Worm (Caenorhabditis elegans) whole organism, early embryonic: ENCODE data around the gene perm-1.

Source experiments
- B0310.2 ChIP-seq: sonication (generic microtip); optimal IDR thresholded peaks from 2 replicates; lab custom pipeline; 2016; ENCODE audit warnings: mild to moderate bottlenecking, missing genetic modification characterization, missing compliant biosample characterization
- F13C5.2 ChIP-seq: sonication (generic microtip); optimal IDR thresholded peaks from 2 replicates; lab custom pipeline; 2017; ENCODE audit warnings: mild to moderate bottlenecking, missing genetic modification characterization, inconsistent platforms, missing compliant biosample characterization
- aly-1 ChIP-seq: sonication (generic microtip); optimal IDR thresholded peaks from 2 replicates; lab custom pipeline; 2016; ENCODE audit warnings: missing genetic modification characterization, missing compliant biosample characterization
- ama-1 ChIP-seq: fragments of 150-350 bp; optimal IDR thresholded peaks from 2 replicates; lab custom pipeline; 2014
- ceh-13 ChIP-seq: fragments of 200-800 bp; sonication (Bioruptor generic); optimal IDR thresholded peaks from 2 replicates; lab custom pipeline; 2018; ENCODE audit warnings: mild to moderate bottlenecking, missing genetic modification characterization, missing compliant biosample characterization
- ceh-36 ChIP-seq: sonication (generic microtip); optimal IDR thresholded peaks from 2 replicates; lab custom pipeline; 2016; ENCODE audit warnings: missing genetic modification characterization, inconsistent platforms, missing compliant biosample characterization
- ets-7 ChIP-seq: sonication (generic microtip); optimal IDR thresholded peaks from 2 replicates; lab custom pipeline; 2016; ENCODE audit warnings: missing genotype, missing genetic modification characterization, missing compliant biosample characterization
- flt-1 ChIP-seq: fragments of 200-800 bp; sonication (Bioruptor generic); IDR thresholded peaks from 2 replicates; pipeline ENCODE4 v1.3.6; 2022; ENCODE audit warnings: missing genetic modification characterization, missing compliant biosample characterization
- hmbx-1 ChIP-seq: sonication (generic microtip); optimal IDR thresholded peaks from 2 replicates; lab custom pipeline; 2016; ENCODE audit warnings: mild to moderate bottlenecking, missing genetic modification characterization, missing compliant biosample characterization
- hmg-4 ChIP-seq: fragments of 200-800 bp; sonication (Bioruptor generic); optimal IDR thresholded peaks from 2 replicates; lab custom pipeline; 2018; ENCODE audit warnings: mild to moderate bottlenecking, missing genetic modification characterization, missing compliant biosample characterization
- hnd-1 ChIP-seq: sonication (generic microtip); optimal IDR thresholded peaks from 2 replicates; lab custom pipeline; 2016; ENCODE audit warnings: missing genetic modification characterization, missing compliant biosample characterization
- pes-1 ChIP-seq: fragments of 200-800 bp; sonication (Bioruptor generic); IDR thresholded peaks from 2 replicates; pipeline ENCODE4 v1.3.6; 2022; ENCODE audit warnings: missing genetic modification reagents, missing genetic modification characterization, missing compliant biosample characterization
- scrt-1 ChIP-seq: fragments of 200-800 bp; sonication (Bioruptor generic); IDR thresholded peaks from 2 replicates; pipeline ENCODE4 v1.3.6; 2022; ENCODE audit warnings: missing genetic modification characterization, missing compliant biosample characterization
- sea-1 ChIP-seq: fragments of 200-800 bp; sonication (Bioruptor generic); conservative IDR thresholded peaks from 2 replicates; pipeline ENCODE4 v1.3.6; 2022; ENCODE audit warnings: missing genetic modification characterization, missing compliant biosample characterization
- tbx-11 ChIP-seq: fragments of 200-800 bp; sonication (Bioruptor generic); IDR thresholded peaks from 2 replicates; pipeline ENCODE4 v1.3.6; 2022; ENCODE audit warnings: missing genetic modification characterization, missing compliant biosample characterization
- tbx-37 ChIP-seq: fragments of 200-800 bp; sonication (Bioruptor generic); conservative IDR thresholded peaks from 2 replicates; pipeline ENCODE4 v1.3.6; 2022; ENCODE audit warnings: missing genetic modification reagents, missing genetic modification characterization, missing compliant biosample characterization
- tra-4 ChIP-seq: sonication (generic microtip); optimal IDR thresholded peaks from 2 replicates; lab custom pipeline; 2017; ENCODE audit warnings: missing genetic modification characterization, missing compliant biosample characterization

perm-1 gene

DNA sequence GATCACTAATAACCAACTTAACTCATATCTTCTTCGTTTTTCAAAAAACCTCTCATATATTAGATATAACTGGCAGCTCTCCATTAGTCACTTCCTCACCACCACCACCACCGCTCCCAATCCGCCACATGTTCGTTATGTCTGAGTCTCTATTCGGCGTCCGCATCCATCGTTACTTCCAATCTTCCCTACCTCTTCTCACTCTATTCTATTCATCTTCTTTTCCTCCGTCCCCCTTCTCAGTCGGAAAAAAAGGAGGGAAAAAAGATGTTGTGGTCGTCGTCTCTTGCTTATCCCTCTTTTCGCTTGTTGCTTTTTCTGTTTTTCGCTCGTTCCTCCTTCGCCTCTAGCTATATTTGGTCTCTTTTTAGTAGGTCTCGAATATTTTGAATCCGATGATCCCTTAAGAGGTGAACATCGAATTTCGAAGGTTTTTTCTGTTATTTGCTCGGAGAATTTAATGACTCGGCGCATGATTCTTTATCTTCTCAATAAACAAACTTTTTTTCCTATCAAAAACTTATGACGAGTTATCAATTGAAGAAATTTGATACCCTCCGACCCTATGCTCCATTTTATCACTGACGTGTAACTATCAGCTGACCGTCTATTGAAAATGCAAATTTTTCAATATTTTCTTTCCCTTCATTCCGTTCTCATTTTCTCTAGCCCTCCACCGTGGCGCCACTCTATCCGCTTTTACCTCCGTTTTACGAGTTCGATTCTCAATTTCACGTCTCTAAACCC is 11.4 kb downstream of the perm-1 start:
- no peak for TF ChIP-seq hmbx-1
- no peak for TF ChIP-seq B0310.2
- no peak for TF ChIP-seq flt-1 (GFP tag; lab: Robert Waterston, UW)
- no peak for TF ChIP-seq hnd-1 (tag; lab: Kevin White, UChicago)
- no peak for TF ChIP-seq tbx-11 (GFP tag; lab: Robert Waterston, UW)
- no peak for TF ChIP-seq aly-1
- TF ChIP-seq tbx-37 (GFP tag; lab: Robert Waterston, UW), result no peak
- TF ChIP-seq sea-1 (GFP tag; lab: Robert Waterston, UW), result no peak
- no peak for TF ChIP-seq tra-4 (tag; lab: Kevin White, UChicago)
- TF ChIP-seq ama-1 (lab: Kevin White, UChicago), result no peak
- no peak for TF ChIP-seq ceh-36 (tag; lab: Kevin White, UChicago)
- TF ChIP-seq scrt-1, result no peak
- TF ChIP-seq ets-7, result no peak
- TF ChIP-seq hmg-4 (GFP tag; lab: Kevin White, UChicago), result no peak
- TF ChIP-seq ceh-13 (GFP tag; lab: Kevin White, UChicago), result no peak

DNA sequence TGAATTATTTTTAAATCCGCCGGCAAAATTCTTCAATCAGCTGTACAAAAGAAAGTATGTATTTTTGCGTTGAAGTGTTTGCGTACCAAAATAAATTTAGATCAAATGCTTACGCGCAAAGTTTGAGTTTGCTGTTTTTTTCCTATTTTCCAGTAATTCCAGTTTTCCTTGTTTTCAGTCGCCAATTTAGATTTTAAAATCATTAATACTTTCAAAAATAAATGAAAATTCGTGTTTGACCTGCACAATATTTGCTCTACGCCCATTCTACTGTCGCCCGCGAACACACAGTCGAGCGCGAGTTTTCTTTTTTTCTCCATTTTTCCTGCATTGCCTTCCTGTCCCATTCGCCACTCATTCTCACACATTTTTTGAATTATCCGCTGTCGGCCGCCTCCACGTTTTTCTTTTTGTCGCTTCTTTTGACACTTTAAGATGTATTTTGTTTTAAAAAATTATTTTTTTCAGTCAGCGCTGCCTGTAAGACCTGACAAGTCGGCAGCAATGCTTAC is 12.2 kb downstream of the perm-1 start, which contains the start of gene ptc-1:
TSS of gene ptc-1 (plus strand) at position 462 of the 512 bp plus-strand sequence.
- TF ChIP-seq tbx-11 (GFP tag; lab: Robert Waterston, UW) (no peak), hmg-4 (GFP tag; lab: Kevin White, UChicago) (no peak), pes-1 (GFP tag; lab: Robert Waterston, UW) (no peak), hnd-1 (tag; lab: Kevin White, UChicago) (no peak), sea-1 (GFP tag; lab: Robert Waterston, UW) (no peak), scrt-1 (no peak), B0310.2 (no peak), hmbx-1 (no peak), flt-1 (GFP tag; lab: Robert Waterston, UW) (no peak), ceh-13 (GFP tag; lab: Kevin White, UChicago) (no peak), tra-4 (tag; lab: Kevin White, UChicago) (no peak), ceh-36 (tag; lab: Kevin White, UChicago) (no peak), tbx-37 (GFP tag; lab: Robert Waterston, UW) (no peak), F13C5.2 (tag; lab: Kevin White, UChicago) (no peak), ets-7 (no peak), aly-1 (no peak), ama-1 (lab: Kevin White, UChicago) (no peak)

DNA sequence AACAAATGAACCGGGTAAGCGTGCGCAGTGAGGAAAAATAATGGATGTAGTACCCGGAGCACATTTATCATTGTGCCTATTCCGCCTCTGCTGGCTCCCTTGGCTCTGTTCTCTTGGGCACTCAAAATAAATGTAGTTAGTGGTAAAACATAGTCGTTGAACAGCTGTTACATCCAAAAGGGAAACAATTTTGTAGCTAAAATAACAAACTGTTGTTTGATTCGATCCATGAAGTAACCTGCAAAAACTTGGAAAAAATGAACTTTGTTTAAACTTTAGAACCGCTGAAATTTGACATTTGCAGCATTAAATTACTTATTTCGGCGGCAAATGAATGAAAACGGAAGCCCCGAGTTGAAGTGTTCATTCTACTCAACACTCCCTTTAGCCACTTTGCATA is 13.0 kb downstream of the perm-1 start:
- TF ChIP-seq ama-1 (lab: Kevin White, UChicago), result no peak
- no peak for TF ChIP-seq ceh-36 (tag; lab: Kevin White, UChicago)
- no peak for TF ChIP-seq aly-1
- TF ChIP-seq hmbx-1, result no peak
- TF ChIP-seq pes-1 (GFP tag; lab: Robert Waterston, UW), result no peak
- no peak for TF ChIP-seq F13C5.2 (tag; lab: Kevin White, UChicago)
- TF ChIP-seq tbx-37 (GFP tag; lab: Robert Waterston, UW), result no peak
- no peak for TF ChIP-seq hmg-4 (GFP tag; lab: Kevin White, UChicago)
- TF ChIP-seq scrt-1, result no peak

DNA sequence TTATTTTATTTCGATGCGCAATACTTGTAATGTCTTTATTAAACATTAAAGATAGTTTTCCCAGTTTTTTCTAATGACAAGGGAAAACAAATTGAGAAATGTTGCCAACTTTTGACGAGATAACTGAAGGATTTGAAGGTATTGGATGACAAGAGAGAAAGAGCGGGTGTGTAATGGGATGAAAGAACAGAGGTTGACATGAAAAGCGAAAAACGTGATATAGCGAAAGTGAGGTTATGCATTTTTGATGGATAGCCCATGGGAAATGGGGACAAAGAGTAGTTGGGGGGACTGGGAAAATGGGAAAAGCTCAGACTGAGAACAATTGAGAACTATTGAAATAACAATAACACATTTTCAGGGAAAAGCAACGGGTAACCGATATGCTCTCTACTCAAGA is 14.6 kb downstream of the perm-1 start:
- TF ChIP-seq F13C5.2 (tag; lab: Kevin White, UChicago) (no peak), B0310.2 (no peak), pes-1 (GFP tag; lab: Robert Waterston, UW) (no peak), ets-7 (no peak), hnd-1 (tag; lab: Kevin White, UChicago) (no peak), ceh-13 (GFP tag; lab: Kevin White, UChicago) (no peak), flt-1 (GFP tag; lab: Robert Waterston, UW) (no peak), sea-1 (GFP tag; lab: Robert Waterston, UW) (no peak)

DNA sequence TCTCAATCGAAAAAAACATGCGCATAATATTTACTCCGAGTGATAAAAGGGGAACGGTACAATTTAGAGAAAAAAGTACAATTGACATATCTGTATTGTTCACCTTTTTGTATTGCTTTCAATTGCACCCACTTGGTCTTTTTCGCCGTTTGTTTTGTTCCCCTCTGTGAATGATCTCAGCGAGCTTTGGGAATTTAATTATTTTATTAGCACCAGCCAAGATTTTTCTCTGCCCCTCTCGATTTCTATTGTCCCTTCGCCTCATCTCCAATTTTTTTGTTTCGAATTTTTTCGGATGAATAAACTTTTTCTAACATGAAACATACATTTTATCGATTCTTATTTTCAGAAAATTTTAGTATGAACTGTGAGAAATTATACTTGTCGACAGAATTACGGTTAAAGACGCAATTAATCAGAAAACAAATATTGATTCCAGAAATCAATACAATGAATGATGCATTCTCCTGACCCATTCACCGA is 19.6 kb downstream of the perm-1 start, which contains the start of gene rev-1:
TSS of gene rev-1 (plus strand) at position 433 of the 483 bp plus-strand sequence.
- TF ChIP-seq hnd-1 (tag; lab: Kevin White, UChicago) (no peak), F13C5.2 (tag; lab: Kevin White, UChicago) (no peak), tbx-11 (GFP tag; lab: Robert Waterston, UW) (no peak), scrt-1 (no peak), sea-1 (GFP tag; lab: Robert Waterston, UW) (no peak), aly-1 (no peak), pes-1 (GFP tag; lab: Robert Waterston, UW) (no peak), ceh-36 (tag; lab: Kevin White, UChicago) (no peak), hmbx-1 (no peak), ceh-13 (GFP tag; lab: Kevin White, UChicago) (no peak), ama-1 (lab: Kevin White, UChicago) (no peak), hmg-4 (GFP tag; lab: Kevin White, UChicago) (no peak), tbx-37 (GFP tag; lab: Robert Waterston, UW) (no peak), ets-7 (no peak), flt-1 (GFP tag; lab: Robert Waterston, UW) (no peak), B0310.2 (no peak)

DNA sequence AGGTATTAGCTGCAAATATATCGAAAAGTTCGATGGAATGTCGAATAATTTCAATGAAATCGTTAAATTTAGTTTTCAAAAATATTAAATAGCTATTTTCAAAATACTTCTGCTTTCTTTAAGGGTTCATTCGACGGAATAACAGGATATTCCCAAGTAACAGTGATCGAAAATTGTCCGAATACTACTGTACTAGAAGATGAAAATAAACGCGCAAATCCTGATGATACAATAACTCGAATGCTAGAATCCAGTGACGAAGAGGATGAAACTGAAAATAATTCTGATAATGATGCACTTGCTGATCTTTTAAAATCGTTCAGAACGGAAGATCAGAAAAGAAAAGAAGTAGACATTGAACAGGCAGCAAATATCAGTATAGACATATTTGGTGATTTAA is 20.1 kb downstream of the perm-1 start:
- TF ChIP-seq flt-1 (GFP tag; lab: Robert Waterston, UW) (no peak), ceh-36 (tag; lab: Kevin White, UChicago) (no peak), aly-1 (no peak), scrt-1 (no peak), hmbx-1 (no peak)

DNA sequence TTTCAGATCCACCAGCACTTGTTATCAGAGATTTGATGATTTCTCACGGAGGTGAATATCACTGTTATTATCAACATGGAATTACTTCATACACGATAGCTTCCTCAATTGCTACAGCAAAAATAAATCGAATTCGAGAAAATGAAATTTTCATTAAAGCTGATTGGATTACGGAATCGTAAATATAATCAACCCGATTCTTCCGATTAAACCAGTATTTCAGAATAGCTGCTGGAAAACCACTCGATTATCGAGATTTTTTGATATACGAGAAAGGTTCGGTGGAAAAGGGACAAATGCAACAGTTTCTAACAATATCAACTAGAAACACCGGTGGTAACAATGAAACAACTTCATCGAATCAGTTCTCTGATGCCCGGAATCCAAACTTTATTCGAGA is 21.4 kb downstream of the perm-1 start:
- no peak for TF ChIP-seq pes-1 (GFP tag; lab: Robert Waterston, UW)
- no peak for TF ChIP-seq B0310.2
- TF ChIP-seq scrt-1, result no peak
- no peak for TF ChIP-seq sea-1 (GFP tag; lab: Robert Waterston, UW)
- TF ChIP-seq hnd-1 (tag; lab: Kevin White, UChicago), result no peak
- TF ChIP-seq aly-1, result no peak
